Worm (Caenorhabditis elegans) whole organism, L1 larva: Measurements from ENCODE around the gene dmsr-4.

Experiments
- C16A3.4 ChIP-seq: fragments of 150-350 bp; optimal IDR thresholded peaks from 2 replicates; lab custom pipeline; 2014; ENCODE audit warnings: missing biosample characterization, missing genetic modification characterization
- ama-1 ChIP-seq: fragments of 150-350 bp; optimal IDR thresholded peaks from 2 replicates; lab custom pipeline; 2014
- ceh-82 ChIP-seq, 3 experiments: fragments of 150-350 bp in 1 of 3; sonication (generic microtip) in 2 of 3; optimal IDR thresholded peaks; 2 replicates each; lab custom pipeline; 2014 to 2017; ENCODE audit warnings: missing biosample characterization in 3 of 3, missing genetic modification characterization in 3 of 3
- dpl-1 ChIP-seq, 3 experiments: fragments of 150-350 bp in 2 of 3; sonication (generic microtip) in 1 of 3; optimal IDR thresholded peaks; 2 replicates each; lab custom pipeline; 2014 to 2017; ENCODE audit warnings: missing biosample characterization in 3 of 3, missing genetic modification characterization in 3 of 3, missing genetic modification reagents in 3 of 3
- efl-1 ChIP-seq, 4 experiments: fragments of 150-350 bp; optimal IDR thresholded peaks in 3 of 4; peaks in 1 of 4; 1 replicate in 1 of 4; 2 replicates in 3 of 4; lab custom pipeline; 2014; ENCODE audit warnings: missing biosample characterization in 2 of 4, missing genetic modification characterization in 2 of 4, missing genetic modification reagents in 2 of 4
- egl-13 ChIP-seq: sonication (generic microtip); optimal IDR thresholded peaks from 2 replicates; lab custom pipeline; 2016; ENCODE audit warnings: missing genotype, missing genetic modification reagents, missing genetic modification characterization, missing compliant biosample characterization
- egl-27 ChIP-seq, 2 experiments: fragments of 150-350 bp in 1 of 2; sonication (generic microtip); optimal IDR thresholded peaks; 3 replicates each; lab custom pipeline; 2017 to 2018; ENCODE audit warnings: missing biosample characterization in 2 of 2, missing genetic modification characterization in 2 of 2, missing genetic modification reagents in 2 of 2
- elt-2 ChIP-seq: sonication (generic microtip); optimal IDR thresholded peaks from 2 replicates; lab custom pipeline; 2016; ENCODE audit warnings: missing genetic modification characterization, mild to moderate bottlenecking, inconsistent platforms, missing compliant biosample characterization, missing genetic modification reagents
- elt-3 ChIP-seq, 6 experiments: fragments of 150-350 bp in 1 of 6; sonication (generic microtip); optimal IDR thresholded peaks; 2 replicates each; lab custom pipeline; 2017 to 2018; ENCODE audit warnings: missing biosample characterization in 6 of 6, missing genetic modification characterization in 6 of 6, inconsistent platforms in 1 of 6
- fkh-10 ChIP-seq: sonication (generic microtip); optimal IDR thresholded peaks from 2 replicates; lab custom pipeline; 2017; ENCODE audit warnings: missing biosample characterization, missing genetic modification reagents, missing genetic modification characterization
- fkh-8 ChIP-seq: sonication (generic microtip); optimal IDR thresholded peaks from 2 replicates; lab custom pipeline; 2016; ENCODE audit warnings: mild to moderate bottlenecking, missing genetic modification characterization, missing compliant biosample characterization
- grh-1 ChIP-seq: fragments of 200-800 bp; sonication (Bioruptor generic); IDR thresholded peaks from 2 replicates; pipeline ENCODE4 v1.3.6; 2022; ENCODE audit warnings: missing genetic modification reagents, missing genetic modification characterization, missing compliant biosample characterization
- hlh-17 ChIP-seq: fragments of 200-800 bp; sonication (Bioruptor generic); optimal IDR thresholded peaks from 2 replicates; lab custom pipeline; 2018; ENCODE audit warnings: missing genetic modification characterization, mild to moderate bottlenecking, missing compliant biosample characterization, moderate library complexity, borderline replicate concordance
- isw-1 ChIP-seq: fragments of 200-800 bp; sonication (Bioruptor generic); IDR thresholded peaks from 2 replicates; pipeline ENCODE4 v1.3.6; 2022; ENCODE audit warnings: missing genetic modification characterization, missing compliant biosample characterization
- jun-1 ChIP-seq: fragments of 150-350 bp; optimal IDR thresholded peaks from 2 replicates; lab custom pipeline; 2014; ENCODE audit warnings: missing biosample characterization, missing genetic modification reagents, missing genetic modification characterization
- lin-13 ChIP-seq: fragments of 150-350 bp; optimal IDR thresholded peaks from 2 replicates; lab custom pipeline; 2014; ENCODE audit warnings: missing biosample characterization, missing genetic modification reagents, missing genetic modification characterization
- lin-14 ChIP-seq: fragments of 200-800 bp; sonication (Bioruptor generic); optimal IDR thresholded peaks from 2 replicates; lab custom pipeline; 2018; ENCODE audit warnings: mild to moderate bottlenecking, missing genetic modification characterization, moderate library complexity, missing compliant biosample characterization
- lin-35 ChIP-seq, 2 experiments: fragments of 150-350 bp; optimal IDR thresholded peaks; 2 replicates each; lab custom pipeline; 2014; ENCODE audit warnings: missing biosample characterization in 2 of 2, missing genetic modification characterization in 2 of 2, missing genetic modification reagents in 2 of 2
- lir-3 ChIP-seq: sonication (generic microtip); optimal IDR thresholded peaks from 2 replicates; lab custom pipeline; 2016; ENCODE audit warnings: mild to moderate bottlenecking, missing genetic modification characterization, moderate library complexity, missing compliant biosample characterization; ENCODE audit not compliant: poor library complexity
- lsy-2 ChIP-seq, 2 experiments: fragments of 150-350 bp; optimal IDR thresholded peaks; 2 replicates each; lab custom pipeline; 2014; ENCODE audit warnings: missing biosample characterization in 2 of 2, missing genetic modification characterization in 2 of 2
- mep-1 ChIP-seq: fragments of 150-350 bp; optimal IDR thresholded peaks from 2 replicates; lab custom pipeline; 2014; ENCODE audit warnings: missing biosample characterization, missing genetic modification characterization
- nhr-11 ChIP-seq: fragments of 150-350 bp; optimal IDR thresholded peaks from 2 replicates; lab custom pipeline; 2014; ENCODE audit warnings: missing biosample characterization, missing genetic modification characterization
- nhr-237 ChIP-seq: fragments of 150-350 bp; optimal IDR thresholded peaks from 2 replicates; lab custom pipeline; 2014; ENCODE audit warnings: missing biosample characterization, missing genetic modification characterization
- nhr-47 ChIP-seq: sonication (generic microtip); optimal IDR thresholded peaks from 2 replicates; lab custom pipeline; 2016; ENCODE audit warnings: mild to moderate bottlenecking, missing genetic modification characterization, moderate library complexity, missing compliant biosample characterization
- nhr-76 ChIP-seq: sonication (generic microtip); optimal IDR thresholded peaks from 2 replicates; lab custom pipeline; 2017; ENCODE audit warnings: missing biosample characterization, missing genetic modification characterization
- nhr-90 ChIP-seq: sonication (generic microtip); optimal IDR thresholded peaks from 2 replicates; lab custom pipeline; 2016; ENCODE audit warnings: mild to moderate bottlenecking, missing genetic modification characterization, missing compliant biosample characterization; ENCODE audit not compliant: poor library complexity
- pqm-1 ChIP-seq: sonication (generic microtip); optimal IDR thresholded peaks from 3 replicates; lab custom pipeline; 2017; ENCODE audit warnings: missing biosample characterization, missing genetic modification characterization
- skn-1 ChIP-seq: fragments of 150-350 bp; optimal IDR thresholded peaks from 2 replicates; lab custom pipeline; 2014; ENCODE audit warnings: missing biosample characterization, missing genetic modification characterization
- snpc-4 ChIP-seq: fragments of 150-350 bp; optimal IDR thresholded peaks from 2 replicates; lab custom pipeline; 2014; ENCODE audit warnings: missing biosample characterization, missing genetic modification characterization
- snu-23 ChIP-seq: sonication (generic microtip); optimal IDR thresholded peaks from 2 replicates; lab custom pipeline; 2016; ENCODE audit warnings: missing genetic modification characterization, missing compliant biosample characterization
- swsn-7 ChIP-seq: sonication (generic microtip); optimal IDR thresholded peaks from 2 replicates; lab custom pipeline; 2016; ENCODE audit warnings: missing genetic modification characterization, missing compliant biosample characterization
- tbx-2 ChIP-seq: sonication (generic microtip); optimal IDR thresholded peaks from 2 replicates; lab custom pipeline; 2016; ENCODE audit warnings: missing genetic modification characterization, missing compliant biosample characterization
- tlp-1 ChIP-seq: fragments of 150-350 bp; optimal IDR thresholded peaks from 2 replicates; lab custom pipeline; 2014; ENCODE audit warnings: missing biosample characterization, missing genetic modification characterization
- ztf-11 ChIP-seq, 2 experiments: sonication (generic microtip); optimal IDR thresholded peaks; 2 replicates each; lab custom pipeline; 2016 to 2017; ENCODE audit warnings: missing genetic modification characterization in 2 of 2, missing biosample characterization in 1 of 2, missing compliant biosample characterization in 1 of 2
- ztf-4 ChIP-seq: fragments of 150-350 bp; optimal IDR thresholded peaks from 2 replicates; lab custom pipeline; 2014; ENCODE audit warnings: missing biosample characterization, missing genetic modification characterization

The dmsr-4 gene

DNA sequence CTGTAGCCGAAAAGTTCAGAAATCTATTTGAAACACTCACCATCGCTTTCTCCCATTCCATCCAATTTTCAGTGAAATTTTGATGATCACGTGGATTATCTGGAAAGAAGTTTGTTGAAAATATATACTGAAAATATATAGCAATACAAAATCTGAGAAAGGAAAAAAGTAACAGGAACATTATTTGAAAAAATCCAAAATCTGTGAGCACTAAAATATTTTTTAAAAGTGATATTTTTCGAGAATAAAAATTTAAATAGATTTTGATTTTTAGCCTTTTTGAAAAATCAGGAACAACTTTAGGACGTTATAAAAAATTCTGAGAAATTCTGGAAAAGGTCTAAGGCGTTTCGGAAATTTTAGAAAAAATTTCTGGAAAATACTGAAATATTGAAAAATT, at the start of gene dmsr-4:
dmsr-4 (minus strand) TSS at position 101 of the 400 bp plus-strand sequence.
- no peak for TF ChIP-seq lin-35 (GFP tag; optimal IDR thresholded peaks at IDR 0.05; lab: Kevin White, UChicago)
- TF ChIP-seq nhr-90, result no peak
- TF ChIP-seq nhr-237 (tag; lab: Kevin White, UChicago), result no peak
- no peak for TF ChIP-seq skn-1
- no peak for TF ChIP-seq ama-1 (lab: Kevin White, UChicago)
- TF ChIP-seq ztf-4 (tag; lab: Kevin White, UChicago), result no peak
- no peak for TF ChIP-seq elt-3 (tag; optimal IDR thresholded peaks at IDR 0.05; lab: Kevin White, UChicago)
- no peak for TF ChIP-seq nhr-76 (tag; lab: Kevin White, UChicago)
- no peak for TF ChIP-seq egl-27 (tag; optimal IDR thresholded peaks at IDR 0.05; lab: Kevin White, UChicago)
- TF ChIP-seq pqm-1, result no peak
- TF ChIP-seq grh-1 (GFP tag; lab: Robert Waterston, UW), result no peak
- TF ChIP-seq ztf-11 (tag; optimal IDR thresholded peaks at IDR 0.05; lab: Kevin White, UChicago), result no peak
- no peak for TF ChIP-seq egl-13 (tag; lab: Kevin White, UChicago)
- TF ChIP-seq lin-13 (GFP tag; lab: Kevin White, UChicago), result no peak
- TF ChIP-seq nhr-11, result no peak
- no peak for TF ChIP-seq ceh-82 (tag; optimal IDR thresholded peaks at IDR 0.05; lab: Kevin White, UChicago)
- TF ChIP-seq isw-1 (GFP tag; lab: Robert Waterston, UW), result no peak
- TF ChIP-seq C16A3.4 (tag; lab: Kevin White, UChicago), result no peak

- TF ChIP-seq lin-35 (GFP tag; optimal IDR thresholded peaks at IDR 0.05; lab: Kevin White, UChicago) (no peak), jun-1 (tag; lab: Kevin White, UChicago) (no peak), efl-1 (optimal IDR thresholded peaks at IDR 0.05; lab: Kevin White, UChicago) (no peak), efl-1 (GFP tag; optimal IDR thresholded peaks at IDR 0.05 in 1 of 2; lab: Kevin White, UChicago) (peak in 1 of 2 experiments; percentile 82), lir-3 (tag; lab: Kevin White, UChicago) (no peak), elt-2 (tag; lab: Kevin White, UChicago) (peak; percentile 19)
Observed at ce11 chrII:402435-402834, 45.6 kb upstream of the dmsr-4 start, which contains the start of gene clec-10. Gene clec-10 (plus strand): TSS chrII:402678.

DNA sequence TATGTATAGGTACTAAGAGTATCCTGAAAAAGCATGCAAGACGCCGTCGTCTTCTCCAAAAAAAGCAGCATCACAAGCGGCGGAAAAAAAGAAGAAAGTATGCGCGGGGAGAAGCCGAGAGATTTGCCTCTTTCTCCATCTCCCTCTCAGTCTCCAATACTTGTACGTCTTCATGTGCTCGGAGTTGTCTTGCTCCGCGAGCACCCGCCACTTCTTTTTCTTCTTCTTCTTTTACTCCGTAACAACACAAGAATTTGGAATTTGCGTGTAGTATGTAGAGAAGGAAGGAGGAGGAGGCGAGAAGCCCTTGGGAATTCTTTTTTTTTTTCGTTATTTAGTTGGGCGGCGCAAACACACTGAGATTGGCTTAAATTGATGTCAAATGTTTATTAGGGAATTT, 44.3 kb upstream of the dmsr-4 start:
- TF ChIP-seq tbx-2 (tag; lab: Kevin White, UChicago) (peak; percentile 19), nhr-47 (tag; lab: Kevin White, UChicago) (peak; percentile 31), swsn-7 (tag; lab: Kevin White, UChicago) (peak; percentile 26), pqm-1 (no peak), fkh-10 (GFP tag; lab: Kevin White, UChicago) (peak; percentile 45), C16A3.4 (tag; lab: Kevin White, UChicago) (no peak), lin-35 (GFP tag; optimal IDR thresholded peaks at IDR 0.05; lab: Kevin White, UChicago) (peak in 1 of 2 experiments; percentile 26), efl-1 (optimal IDR thresholded peaks at IDR 0.05; lab: Kevin White, UChicago) (peak in 1 of 2 experiments; percentile 22), efl-1 (GFP tag; optimal IDR thresholded peaks at IDR 0.05 in 1 of 2; lab: Kevin White, UChicago) (peak in 1 of 2 experiments; percentile 70), fkh-8 (tag; lab: Kevin White, UChicago) (peak; percentile 53), lin-14 (GFP tag; lab: Kevin White, UChicago) (peak; percentile 77), ceh-82 (tag; optimal IDR thresholded peaks at IDR 0.05; lab: Kevin White, UChicago) (peak in 1 of 3 experiments; percentile 51), mep-1 (peak; percentile 26), lsy-2 (tag; optimal IDR thresholded peaks at IDR 0.05; lab: Kevin White, UChicago) (peak in 1 of 2 experiments; percentile 4), dpl-1 (GFP tag; optimal IDR thresholded peaks at IDR 0.05; lab: Kevin White, UChicago) (peak in 1 of 3 experiments; percentile 39), tlp-1 (no peak), snpc-4 (tag; lab: Kevin White, UChicago) (no peak), snu-23 (GFP tag; lab: Kevin White, UChicago) (peak; percentile 28)

DNA sequence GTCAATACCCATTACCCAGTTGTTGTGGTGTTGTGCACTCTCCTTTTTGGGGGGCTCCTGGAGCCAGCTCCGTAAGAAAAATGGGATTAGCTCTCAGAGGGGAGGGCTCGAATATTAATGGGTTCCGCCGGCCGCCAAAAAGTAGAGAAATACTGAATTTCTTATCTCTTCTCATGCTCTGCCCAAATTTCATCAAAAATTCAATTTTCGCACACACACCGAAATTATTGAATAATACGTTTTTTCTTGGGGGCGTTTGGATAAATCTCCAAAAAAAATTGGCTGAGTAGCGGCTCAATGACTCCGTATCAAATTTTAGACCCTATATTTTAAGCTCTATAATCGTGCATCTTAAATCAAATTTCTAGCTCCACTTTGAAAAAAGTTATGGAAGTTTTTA, 43.3 kb upstream of the dmsr-4 start:
- TF ChIP-seq hlh-17 (GFP tag; lab: Kevin White, UChicago) (no peak), efl-1 (optimal IDR thresholded peaks at IDR 0.05; lab: Kevin White, UChicago) (no peak), efl-1 (GFP tag; optimal IDR thresholded peaks at IDR 0.05 in 1 of 2; lab: Kevin White, UChicago) (peak in 1 of 2 experiments; percentile 80)
- TF ChIP-seq, all 84 proteins: peak for 1
